Fruit fly (Drosophila melanogaster): ENCODE results near the gene CG32263.

- no peak for TF ChIP-seq psq (optimal IDR thresholded peaks at IDR 0.05)
- TF ChIP-seq Myc (optimal IDR thresholded peaks at IDR 0.05), result no peak
- no peak for TF ChIP-seq h (optimal IDR thresholded peaks at IDR 0.05)
- no peak for TF ChIP-seq ttk (optimal IDR thresholded peaks at IDR 0.05)
- TF ChIP-seq Sin3A (optimal IDR thresholded peaks at IDR 0.05), result no peak
- TF ChIP-seq insv (optimal IDR thresholded peaks at IDR 0.05), result no peak
Observed at dm6 chr3L:3855194-3855980, 44.5 kb upstream of the CG32263 start.
